Fruit fly (Drosophila melanogaster) whole organism, embryonic: ENCODE results near the gene RpL15.

Experiments
- Abd-B ChIP-seq: fragments of 200-800 bp; sonication (Bioruptor generic); optimal IDR thresholded peaks from 2 replicates; lab custom pipeline; 2018; ENCODE audit warnings: missing biosample characterization, mild to moderate bottlenecking, missing genetic modification characterization, moderate library complexity
- Atf3 ChIP-seq: fragments of 200-800 bp; sonication (Bioruptor generic); optimal IDR thresholded peaks from 3 replicates; lab custom pipeline; 2016; ENCODE audit warnings: missing biosample characterization, missing genetic modification characterization
- Atf6 ChIP-seq: fragments of 200-800 bp; sonication (Bioruptor generic); IDR thresholded peaks from 2 replicates; pipeline ENCODE4 v1.3.6; 2022; ENCODE audit warnings: missing biosample characterization, missing genetic modification characterization
- Awh ChIP-seq: fragments of 200-800 bp; sonication (Bioruptor generic); IDR thresholded peaks from 2 replicates; pipeline ENCODE4, ENCODE4 v1.3.6; 2022; ENCODE audit warnings: missing biosample characterization, missing genetic modification characterization
- CG12155 ChIP-seq: fragments of 200-800 bp; sonication (Bioruptor generic); optimal IDR thresholded peaks from 3 replicates; lab custom pipeline; 2016; ENCODE audit warnings: missing biosample characterization, missing genetic modification characterization
- CG12219 ChIP-seq: fragments of 200-800 bp; sonication (Bioruptor generic); optimal IDR thresholded peaks from 3 replicates; lab custom pipeline; 2018; ENCODE audit warnings: missing biosample characterization, mild to moderate bottlenecking, missing genetic modification characterization
- CG1529 ChIP-seq: fragments of 200-800 bp; sonication (Bioruptor generic); optimal IDR thresholded peaks from 3 replicates; lab custom pipeline; 2018; ENCODE audit warnings: missing biosample characterization, missing genetic modification characterization
- CG17359 ChIP-seq: fragments of 200-800 bp; sonication (Bioruptor generic); optimal IDR thresholded peaks from 3 replicates; lab custom pipeline; 2018; ENCODE audit warnings: missing biosample characterization, mild to moderate bottlenecking, missing genetic modification characterization, moderate library complexity
- CG17385 ChIP-seq: fragments of 200-800 bp; sonication (Bioruptor generic); optimal IDR thresholded peaks from 3 replicates; lab custom pipeline; 2018; ENCODE audit warnings: missing biosample characterization, mild to moderate bottlenecking, missing genetic modification characterization
- CG17568 ChIP-seq: fragments of 200-800 bp; sonication (Bioruptor generic); optimal IDR thresholded peaks from 2 replicates; lab custom pipeline; 2018; ENCODE audit warnings: missing biosample characterization, mild to moderate bottlenecking, missing genetic modification characterization, moderate library complexity
- CG17912 ChIP-seq: fragments of 200-800 bp; sonication (Bioruptor generic); optimal IDR thresholded peaks from 2 replicates; lab custom pipeline; 2018; ENCODE audit warnings: missing biosample characterization, mild to moderate bottlenecking, missing genetic modification characterization
- CG18764 ChIP-seq: fragments of 200-800 bp; sonication (Bioruptor generic); optimal IDR thresholded peaks from 3 replicates; lab custom pipeline; 2016; ENCODE audit warnings: missing biosample characterization, missing genetic modification characterization
- CG2875 ChIP-seq: fragments of 200-800 bp; sonication (Bioruptor generic); optimal IDR thresholded peaks from 2 replicates; lab custom pipeline; 2017; ENCODE audit warnings: missing biosample characterization, mild to moderate bottlenecking, missing genetic modification characterization, missing genetic modification reagents
- CG3163 ChIP-seq: fragments of 200-800 bp; sonication (Bioruptor generic); optimal IDR thresholded peaks from 3 replicates; lab custom pipeline; 2016; ENCODE audit warnings: missing biosample characterization, missing genetic modification characterization
- CG3281 ChIP-seq: fragments of 200-800 bp; sonication (Bioruptor generic); optimal IDR thresholded peaks from 3 replicates; lab custom pipeline; 2017; ENCODE audit warnings: missing biosample characterization, mild to moderate bottlenecking, missing genetic modification characterization
- CG4404 ChIP-seq: fragments of 200-800 bp; sonication (Bioruptor generic); IDR thresholded peaks from 2 replicates; pipeline ENCODE4 v1.3.6; 2022; ENCODE audit warnings: missing biosample characterization, missing genetic modification characterization
- CG4854 ChIP-seq: fragments of 200-800 bp; sonication (Bioruptor generic); optimal IDR thresholded peaks from 2 replicates; lab custom pipeline; 2016; ENCODE audit warnings: missing biosample characterization, missing genetic modification characterization, inconsistent platforms
- CG6791 ChIP-seq: fragments of 200-800 bp; sonication (Bioruptor generic); IDR thresholded peaks from 3 replicates; pipeline ENCODE4 v1.3.6; 2022; ENCODE audit warnings: missing biosample characterization, missing genetic modification characterization; ENCODE audit not compliant: partially characterized antibody
- CG7372 ChIP-seq: fragments of 200-800 bp; sonication (Bioruptor generic); IDR thresholded peaks from 2 replicates; pipeline ENCODE4 v1.3.6; 2022; ENCODE audit warnings: missing biosample characterization, missing genetic modification characterization
- CG7786 ChIP-seq: fragments of 200-800 bp; sonication (Bioruptor generic); optimal IDR thresholded peaks from 2 replicates; lab custom pipeline; 2016; ENCODE audit warnings: missing biosample characterization, missing genetic modification characterization
- CG8089 ChIP-seq: fragments of 200-800 bp; sonication (Bioruptor generic); optimal IDR thresholded peaks from 3 replicates; lab custom pipeline; 2016; ENCODE audit warnings: missing biosample characterization, missing genetic modification characterization
- CG9932 ChIP-seq: fragments of 200-800 bp; sonication (Bioruptor generic); IDR thresholded peaks from 2 replicates; pipeline ENCODE4 v1.3.6; 2022; ENCODE audit warnings: missing biosample characterization, missing genetic modification characterization
- CrebB ChIP-seq: fragments of 200-800 bp; sonication (Bioruptor generic); optimal IDR thresholded peaks from 3 replicates; lab custom pipeline; 2018; ENCODE audit warnings: missing biosample characterization, mild to moderate bottlenecking, missing genetic modification characterization
- D19A ChIP-seq: fragments of 200-800 bp; optimal IDR thresholded peaks from 3 replicates; lab custom pipeline; 2019; ENCODE audit warnings: missing biosample characterization, mild to moderate bottlenecking, missing genetic modification characterization, moderate library complexity
- Dad ChIP-seq: fragments of 200-800 bp; sonication (Bioruptor generic); optimal IDR thresholded peaks from 3 replicates; lab custom pipeline; 2016; ENCODE audit warnings: missing biosample characterization, missing genetic modification characterization
- Dbx ChIP-seq: fragments of 200-800 bp; sonication (Bioruptor generic); IDR thresholded peaks from 3 replicates; pipeline ENCODE4 v1.3.6; 2022; ENCODE audit warnings: missing biosample characterization, missing genetic modification characterization
- Doc3 ChIP-seq: fragments of 200-800 bp; sonication (Bioruptor generic); IDR thresholded peaks from 3 replicates; pipeline ENCODE4 v1.3.6; 2022; ENCODE audit warnings: missing biosample characterization, missing genetic modification characterization; ENCODE audit not compliant: partially characterized antibody
- ERR ChIP-seq: fragments of 200-800 bp; sonication (Bioruptor generic); optimal IDR thresholded peaks from 2 replicates; lab custom pipeline; 2016; ENCODE audit warnings: missing biosample characterization, missing genetic modification characterization
- Nf-YC ChIP-seq: fragments of 200-800 bp; optimal IDR thresholded peaks from 3 replicates; lab custom pipeline; 2019; ENCODE audit warnings: missing biosample characterization, mild to moderate bottlenecking, missing genetic modification characterization, moderate library complexity
- Pdp1 ChIP-seq, 2 experiments: fragments of 200-800 bp; sonication (Bioruptor generic); optimal IDR thresholded peaks; 3 replicates each; lab custom pipeline; 2016; ENCODE audit warnings: missing biosample characterization in 2 of 2, missing genetic modification characterization in 2 of 2, mild to moderate bottlenecking in 1 of 2, moderate library complexity in 1 of 2
- Xrp1 ChIP-seq: fragments of 200-800 bp; sonication (Bioruptor generic); IDR thresholded peaks from 2 replicates; pipeline ENCODE4 v1.3.6; 2022; ENCODE audit warnings: missing biosample characterization, missing genetic modification characterization
- ac ChIP-seq: fragments of 200-800 bp; sonication (Bioruptor generic); optimal IDR thresholded peaks from 3 replicates; lab custom pipeline; 2017; ENCODE audit warnings: missing biosample characterization, mild to moderate bottlenecking, missing genetic modification characterization
- bsh ChIP-seq, 2 experiments: fragments of 200-800 bp; sonication (Bioruptor generic); optimal IDR thresholded peaks; 2 replicates each; lab custom pipeline; 2017 to 2018; ENCODE audit warnings: mild to moderate bottlenecking in 2 of 2, missing biosample characterization in 2 of 2, missing genetic modification characterization in 2 of 2, moderate library complexity in 1 of 2
- caup ChIP-seq: fragments of 200-800 bp; sonication (Bioruptor generic); optimal IDR thresholded peaks from 3 replicates; lab custom pipeline; 2017; ENCODE audit warnings: missing biosample characterization, mild to moderate bottlenecking, missing genetic modification characterization, moderate library complexity; ENCODE audit not compliant: severe bottlenecking
- crp ChIP-seq, 2 experiments: fragments of 200-800 bp; sonication (Bioruptor generic); optimal IDR thresholded peaks; 2 replicates in 1 of 2; 3 replicates in 1 of 2; lab custom pipeline; 2017; ENCODE audit warnings: missing biosample characterization in 2 of 2, missing genetic modification characterization in 2 of 2, mild to moderate bottlenecking in 1 of 2, moderate library complexity in 1 of 2
- dpn ChIP-seq, 2 experiments: fragments of 200-800 bp; sonication (Bioruptor generic); optimal IDR thresholded peaks; 3 replicates each; lab custom pipeline; 2016; ENCODE audit warnings: missing biosample characterization in 2 of 2, missing genetic modification characterization in 2 of 2
- exex ChIP-seq: fragments of 200-800 bp; sonication (Bioruptor generic); optimal IDR thresholded peaks from 4 replicates; lab custom pipeline; 2018; ENCODE audit warnings: missing biosample characterization, mild to moderate bottlenecking, missing genetic modification characterization, moderate library complexity
- ftz-f1 ChIP-seq: fragments of 200-800 bp; sonication (Bioruptor generic); optimal IDR thresholded peaks from 2 replicates; lab custom pipeline; 2016; ENCODE audit warnings: missing biosample characterization, missing genetic modification characterization
- hbn ChIP-seq: fragments of 200-800 bp; sonication (Bioruptor generic); IDR thresholded peaks from 2 replicates; pipeline ENCODE4 v1.3.6; 2022; ENCODE audit warnings: missing biosample characterization, missing genetic modification characterization; ENCODE audit not compliant: partially characterized antibody
- lbe ChIP-seq: fragments of 200-800 bp; sonication (Bioruptor generic); optimal IDR thresholded peaks from 2 replicates; lab custom pipeline; 2016; ENCODE audit warnings: missing biosample characterization, mild to moderate bottlenecking, missing genetic modification characterization
- otp ChIP-seq: fragments of 200-800 bp; sonication (Bioruptor generic); IDR thresholded peaks from 3 replicates; pipeline ENCODE4, ENCODE4 v1.3.6; 2022; ENCODE audit warnings: missing biosample characterization, missing genetic modification characterization
- psq ChIP-seq: fragments of 200-800 bp; sonication (Bioruptor generic); optimal IDR thresholded peaks from 2 replicates; lab custom pipeline; 2017; ENCODE audit warnings: missing biosample characterization, missing genetic modification characterization
- row ChIP-seq: fragments of 200-800 bp; sonication (Bioruptor generic); IDR thresholded peaks from 3 replicates; pipeline ENCODE4 v1.3.6; 2022; ENCODE audit warnings: missing biosample characterization, missing genetic modification characterization
- scrt ChIP-seq: fragments of 200-800 bp; sonication (Bioruptor generic); optimal IDR thresholded peaks from 2 replicates; lab custom pipeline; 2018; ENCODE audit warnings: missing biosample characterization, mild to moderate bottlenecking, missing genetic modification characterization, moderate library complexity
- slp2 ChIP-seq: fragments of 200-800 bp; sonication (Bioruptor generic); optimal IDR thresholded peaks from 2 replicates; lab custom pipeline; 2016; ENCODE audit warnings: missing biosample characterization, missing genetic modification characterization
- sug ChIP-seq: fragments of 200-800 bp; optimal IDR thresholded peaks from 2 replicates; lab custom pipeline; 2019; ENCODE audit warnings: missing biosample characterization, mild to moderate bottlenecking, missing genetic modification characterization, moderate library complexity
- tna ChIP-seq: fragments of 200-800 bp; sonication (Bioruptor generic); IDR thresholded peaks from 2 replicates; pipeline ENCODE4 v1.3.6; 2022; ENCODE audit warnings: missing biosample characterization, missing genetic modification characterization; ENCODE audit not compliant: partially characterized antibody
- wdn ChIP-seq: fragments of 200-800 bp; sonication (Bioruptor generic); IDR thresholded peaks from 2 replicates; pipeline ENCODE4 v1.3.6; 2022; ENCODE audit warnings: missing biosample characterization, missing genetic modification characterization
- zen ChIP-seq: fragments of 200-800 bp; sonication (Bioruptor generic); optimal IDR thresholded peaks from 3 replicates; lab custom pipeline; 2018; ENCODE audit warnings: missing biosample characterization, mild to moderate bottlenecking, missing genetic modification characterization, moderate library complexity

The RpL15 gene

DNA sequence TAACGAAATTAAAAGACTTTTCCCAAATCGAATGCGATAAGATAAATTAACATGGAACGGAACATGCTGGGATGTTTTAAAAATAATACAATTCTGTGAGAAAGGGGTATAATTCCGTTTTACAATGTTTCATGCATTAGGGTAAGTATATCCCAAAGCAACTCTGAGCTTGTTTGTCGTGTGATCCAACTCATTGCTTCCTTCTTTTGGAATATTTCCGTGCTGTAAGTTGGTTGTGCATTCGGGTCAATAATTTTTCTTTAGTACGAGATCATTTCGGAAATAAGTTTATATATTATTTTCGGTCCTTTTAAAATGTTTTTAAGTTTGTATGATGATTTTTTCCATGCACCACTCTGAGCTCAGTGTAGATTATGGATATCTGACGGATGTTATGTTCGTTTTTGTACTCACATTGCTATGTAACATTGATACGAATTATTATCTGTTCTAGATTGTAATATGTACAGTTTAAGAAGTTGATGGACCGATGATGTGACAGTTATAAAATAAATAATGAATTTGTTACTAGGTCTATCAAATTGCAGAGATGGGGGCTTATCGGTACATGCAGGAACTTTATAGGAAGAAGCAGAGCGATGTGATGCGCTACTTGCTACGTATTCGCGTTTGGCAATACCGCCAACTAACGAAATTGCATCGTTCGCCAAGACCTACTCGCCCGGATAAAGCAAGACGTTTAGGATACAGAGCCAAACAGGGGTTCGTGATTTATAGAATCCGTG lies at the start of gene RpL15 (continued):
- TF ChIP-seq Awh (GFP tag; lab: Robert Waterston, UW) (peak; percentile 50; the same call in 1 of the 2 replicates), CG8089 (peak; percentile 77), CG3281 (GFP tag; lab: Kevin White, UChicago) (peak; percentile 0), CG4854 (GFP tag; lab: Kevin White, UChicago) (no peak), scrt (GFP tag; lab: Kevin White, UChicago) (no peak), CG9932 (GFP tag; lab: Robert Waterston, UW) (no peak), Abd-B (GFP tag; lab: Kevin White, UChicago) (peak; percentile 43), sug (tag; lab: Kevin White, UChicago) (peak; percentile 42), tna (GFP tag; lab: Robert Waterston, UW) (no peak), CG7786 (GFP tag; lab: Kevin White, UChicago) (no peak), CG17568 (GFP tag; lab: Kevin White, UChicago) (peak; percentile 63), slp2 (no peak), Dad (no peak), ac (GFP tag; lab: Kevin White, UChicago) (no peak), row (peak; percentile 84), CG12155 (GFP tag; lab: Kevin White, UChicago) (no peak), CG17385 (peak; percentile 64), ERR (GFP tag; lab: Kevin White, UChicago) (no peak), wdn (GFP tag; lab: Robert Waterston, UW) (no peak), CG6791 (GFP tag; lab: Robert Waterston, UW) (0 out of 3 replicates have a peak, but pooled peaks have one; percentile 48), psq (GFP tag; lab: Kevin White, UChicago) (no peak), CG17359 (tag; lab: Kevin White, UChicago) (no peak), Nf-YC (no peak), Doc3 (GFP tag; lab: Robert Waterston, UW) (no peak), CG4404 (GFP tag; lab: Robert Waterston, UW) (no peak), CG1529 (no peak), CG12219 (GFP tag; lab: Kevin White, UChicago) (no peak), CG3163 (GFP tag; lab: Kevin White, UChicago) (no peak), Atf3 (GFP tag; lab: Kevin White, UChicago) (peak; percentile 1), CG18764 (GFP tag; lab: Kevin White, UChicago) (peak; percentile 8), Atf6 (GFP tag; lab: Robert Waterston, UW) (no peak), lbe (GFP tag; lab: Kevin White, UChicago) (no peak), zen (tag; lab: Kevin White, UChicago) (peak; percentile 59), exex (tag; lab: Kevin White, UChicago) (no peak), CG7372 (peak; percentile 47; the same call in 1 of the 2 replicates), Dbx (no peak), caup (peak; percentile 7), otp (GFP tag; lab: Robert Waterston, UW) (no peak), CG17912 (peak; percentile 51), CrebB (tag; lab: Kevin White, UChicago) (no peak), D19A (tag; lab: Kevin White, UChicago) (no peak), bsh (GFP tag; optimal IDR thresholded peaks at IDR 0.05; lab: Kevin White, UChicago) (peak in 1 of 2 experiments; percentile 15), CG2875 (no peak), ftz-f1 (GFP tag; lab: Kevin White, UChicago) (no peak), crp (GFP tag; optimal IDR thresholded peaks at IDR 0.05; lab: Kevin White, UChicago) (no peak), Pdp1 (GFP tag; optimal IDR thresholded peaks at IDR 0.05; lab: Kevin White, UChicago) (peak in 1 of 2 experiments; percentile 57), hbn (GFP tag; lab: Robert Waterston, UW) (no peak), dpn (GFP tag; optimal IDR thresholded peaks at IDR 0.05; lab: Kevin White, UChicago) (no peak), Xrp1 (GFP tag; lab: Robert Waterston, UW) (no peak)
